Worm (Caenorhabditis elegans) whole organism, L4 larva: ENCODE results near the gene C16C8.5.

ENCODE experiments used
- D1046.2 ChIP-seq: fragments of 200-800 bp; sonication (Bioruptor generic); IDR thresholded peaks from 2 replicates; pipeline ENCODE4 v1.3.6; 2022; ENCODE audit warnings: missing genetic modification characterization, missing compliant biosample characterization
- F26F4.8 ChIP-seq: fragments of 200-800 bp; sonication (Bioruptor generic); conservative IDR thresholded peaks from 2 replicates; pipeline ENCODE4 v1.3.6; 2022; ENCODE audit warnings: missing genetic modification characterization, missing compliant biosample characterization
- F49E8.2 ChIP-seq: sonication (generic microtip); optimal IDR thresholded peaks from 2 replicates; lab custom pipeline; 2016; ENCODE audit warnings: missing compliant biosample characterization, mild to moderate bottlenecking, missing genetic modification characterization, borderline replicate concordance
- R02D3.7 ChIP-seq: fragments of 150-350 bp; sonication (generic microtip); optimal IDR thresholded peaks from 3 replicates; lab custom pipeline; 2014; ENCODE audit warnings: missing biosample characterization, missing genetic modification characterization
- Y105C5A.15 ChIP-seq: fragments of 200-800 bp; sonication (Bioruptor generic); IDR thresholded peaks from 2 replicates; pipeline ENCODE4 v1.3.6; 2022; ENCODE audit warnings: missing genetic modification characterization, missing compliant biosample characterization
- Y5F2A.4 ChIP-seq: fragments of 200-800 bp; sonication (Bioruptor generic); optimal IDR thresholded peaks from 2 replicates; lab custom pipeline; 2018; ENCODE audit warnings: mild to moderate bottlenecking, missing genetic modification characterization, missing compliant biosample characterization
- ZK546.5 ChIP-seq, 2 experiments: sonication (generic microtip); optimal IDR thresholded peaks; 2 replicates each; lab custom pipeline; 2017; ENCODE audit warnings: missing biosample characterization in 2 of 2, missing genetic modification characterization in 2 of 2
- aha-1 ChIP-seq: fragments of 150-350 bp; peaks from one replicate; lab custom pipeline; 2014; ENCODE audit warnings: missing biosample characterization, missing genetic modification characterization
- ceh-20 ChIP-seq: fragments of 200-800 bp; sonication (Bioruptor generic); IDR thresholded peaks from 2 replicates; pipeline ENCODE4 v1.3.6; 2022; ENCODE audit warnings: missing genetic modification reagents, missing genetic modification characterization, missing compliant biosample characterization
- ceh-28 ChIP-seq: fragments of 150-350 bp; optimal IDR thresholded peaks from 2 replicates; lab custom pipeline; 2014; ENCODE audit warnings: missing biosample characterization, missing genetic modification reagents, missing genetic modification characterization
- ceh-44 ChIP-seq: fragments of 200-800 bp; sonication (Bioruptor generic); IDR thresholded peaks from 2 replicates; pipeline ENCODE4 v1.3.6; 2022; ENCODE audit warnings: missing genetic modification reagents, missing genetic modification characterization, missing compliant biosample characterization
- ces-1 ChIP-seq: fragments of 150-350 bp; sonication (generic microtip); optimal IDR thresholded peaks from 4 replicates; lab custom pipeline; 2014; ENCODE audit warnings: missing biosample characterization, missing genetic modification reagents, missing genetic modification characterization
- cey-2 ChIP-seq: sonication (generic microtip); optimal IDR thresholded peaks from 3 replicates; lab custom pipeline; 2017; ENCODE audit warnings: missing genetic modification characterization, mild to moderate bottlenecking, missing compliant biosample characterization, antibody characterized with exemption, borderline replicate concordance; ENCODE audit not compliant: insufficient read depth
- daf-12 ChIP-seq: fragments of 150-350 bp; optimal IDR thresholded peaks from 2 replicates; lab custom pipeline; 2014; ENCODE audit warnings: missing biosample characterization, missing genetic modification reagents, missing genetic modification characterization
- daf-19 ChIP-seq: fragments of 200-800 bp; sonication (Bioruptor generic); conservative IDR thresholded peaks from 2 replicates; pipeline ENCODE4 v1.3.6; 2022; ENCODE audit warnings: missing genetic modification characterization, missing compliant biosample characterization
- daf-8 ChIP-seq: fragments of 200-800 bp; sonication (Bioruptor generic); IDR thresholded peaks from 2 replicates; pipeline ENCODE4 v1.3.6; 2022; ENCODE audit warnings: missing genetic modification characterization, missing compliant biosample characterization
- dmd-8 ChIP-seq: fragments of 200-800 bp; sonication (Bioruptor generic); IDR thresholded peaks from 2 replicates; pipeline ENCODE4 v1.3.6; 2022; ENCODE audit warnings: missing genetic modification characterization, missing compliant biosample characterization
- dmd-9 ChIP-seq: fragments of 200-800 bp; sonication (Bioruptor generic); IDR thresholded peaks from 2 replicates; pipeline ENCODE4 v1.3.6; 2022; ENCODE audit warnings: missing genetic modification reagents, missing genetic modification characterization, missing compliant biosample characterization
- dpl-1 ChIP-seq: fragments of 150-350 bp; optimal IDR thresholded peaks from 2 replicates; lab custom pipeline; 2014; ENCODE audit warnings: missing biosample characterization, missing genetic modification reagents, missing genetic modification characterization
- egl-27 ChIP-seq: sonication (generic microtip); optimal IDR thresholded peaks from 3 replicates; lab custom pipeline; 2017; ENCODE audit warnings: missing biosample characterization, missing genetic modification reagents, missing genetic modification characterization
- fos-1 ChIP-seq: fragments of 150-350 bp; optimal IDR thresholded peaks from 2 replicates; lab custom pipeline; 2014; ENCODE audit warnings: missing biosample characterization, missing genetic modification characterization
- gei-8 ChIP-seq: fragments of 200-800 bp; sonication (Bioruptor generic); optimal IDR thresholded peaks from 2 replicates; lab custom pipeline; 2018; ENCODE audit warnings: mild to moderate bottlenecking, missing genetic modification characterization, missing compliant biosample characterization
- hmg-1.1 ChIP-seq: fragments of 200-800 bp; sonication (Bioruptor generic); IDR thresholded peaks from 2 replicates; pipeline ENCODE4 v1.3.6; 2022; ENCODE audit warnings: missing genetic modification reagents, missing genetic modification characterization, missing compliant biosample characterization
- lim-7 ChIP-seq: fragments of 200-800 bp; sonication (Bioruptor generic); IDR thresholded peaks from 2 replicates; pipeline ENCODE4 v1.3.6; 2022; ENCODE audit warnings: missing genetic modification characterization, missing compliant biosample characterization
- lin-1 ChIP-seq: fragments of 200-800 bp; sonication (Bioruptor generic); IDR thresholded peaks from 2 replicates; pipeline ENCODE4 v1.3.6; 2022; ENCODE audit warnings: missing genetic modification reagents, missing genetic modification characterization, missing compliant biosample characterization
- lin-15B ChIP-seq: fragments of 150-350 bp; sonication (generic microtip); optimal IDR thresholded peaks from 3 replicates; lab custom pipeline; 2014; ENCODE audit warnings: missing biosample characterization, missing genetic modification characterization
- lin-38 ChIP-seq: fragments of 200-800 bp; sonication (Bioruptor generic); IDR thresholded peaks from 2 replicates; pipeline ENCODE4 v1.3.6; 2022; ENCODE audit warnings: missing genetic modification reagents, missing genetic modification characterization, missing compliant biosample characterization
- lin-39 ChIP-seq: fragments of 150-350 bp; optimal IDR thresholded peaks from 2 replicates; lab custom pipeline; 2014; ENCODE audit warnings: missing biosample characterization, missing genetic modification reagents, missing genetic modification characterization
- madf-5 ChIP-seq, 2 experiments: fragments of 200-800 bp; sonication (Bioruptor generic); IDR thresholded peaks; 2 replicates each; pipeline ENCODE4 v1.3.6; 2022; ENCODE audit warnings: missing compliant biosample characterization in 2 of 2, missing genetic modification characterization in 2 of 2
- mdl-1 ChIP-seq, 2 experiments: fragments of 150-350 bp in 1 of 2; sonication (generic microtip) in 1 of 2; optimal IDR thresholded peaks; 2 replicates each; lab custom pipeline; 2014 to 2017; ENCODE audit warnings: missing biosample characterization in 2 of 2, missing genetic modification characterization in 2 of 2
- mdt-29 ChIP-seq: fragments of 200-800 bp; sonication (Bioruptor generic); IDR thresholded peaks from 2 replicates; pipeline ENCODE4 v1.3.6; 2022; ENCODE audit warnings: missing genetic modification reagents, missing genetic modification characterization, missing compliant biosample characterization
- mep-1 ChIP-seq: fragments of 150-350 bp; sonication (generic microtip); optimal IDR thresholded peaks from 3 replicates; lab custom pipeline; 2014; ENCODE audit warnings: missing biosample characterization, missing genetic modification characterization
- mxl-2 ChIP-seq: fragments of 200-800 bp; sonication (Bioruptor generic); conservative IDR thresholded peaks from 2 replicates; pipeline ENCODE4 v1.3.6; 2022; ENCODE audit warnings: missing genetic modification reagents, missing genetic modification characterization, missing compliant biosample characterization
- nhr-10 ChIP-seq: fragments of 150-350 bp; optimal IDR thresholded peaks from 2 replicates; lab custom pipeline; 2014; ENCODE audit warnings: missing biosample characterization, missing genetic modification characterization
- nhr-25 ChIP-seq: sonication (generic microtip); optimal IDR thresholded peaks from 2 replicates; lab custom pipeline; 2017; ENCODE audit warnings: missing genetic modification characterization, mild to moderate bottlenecking, missing compliant biosample characterization, antibody characterized with exemption, moderate library complexity, borderline replicate concordance; ENCODE audit not compliant: insufficient read depth
- nhr-41 ChIP-seq: fragments of 200-800 bp; sonication (Bioruptor generic); IDR thresholded peaks from 2 replicates; pipeline ENCODE4 v1.3.6; 2022; ENCODE audit warnings: missing genetic modification reagents, missing genetic modification characterization, missing compliant biosample characterization
- nhr-42 ChIP-seq: fragments of 200-800 bp; sonication (Bioruptor generic); IDR thresholded peaks from 2 replicates; pipeline ENCODE4 v1.3.6; 2022; ENCODE audit warnings: missing genetic modification characterization, missing compliant biosample characterization
- nhr-6 ChIP-seq: fragments of 150-350 bp; optimal IDR thresholded peaks from 2 replicates; lab custom pipeline; 2014; ENCODE audit warnings: missing biosample characterization, missing genetic modification characterization
- nhr-76 ChIP-seq: fragments of 150-350 bp; optimal IDR thresholded peaks from 2 replicates; lab custom pipeline; 2014; ENCODE audit warnings: missing biosample characterization, missing genetic modification characterization
- pha-4 ChIP-seq, 2 experiments: fragments of 150-350 bp in 1 of 2; fragments of 200-800 bp in 1 of 2; sonication (Bioruptor generic) in 1 of 2; IDR thresholded peaks in 1 of 2; optimal IDR thresholded peaks in 1 of 2; 2 replicates each; pipeline versions ENCODE4 v1.3.6 to Lab custom; 2014 to 2022; ENCODE audit warnings: missing genetic modification characterization in 2 of 2, missing genetic modification reagents in 2 of 2, missing biosample characterization in 1 of 2, missing compliant biosample characterization in 1 of 2
- pqm-1 ChIP-seq: sonication (generic microtip); optimal IDR thresholded peaks from 2 replicates; lab custom pipeline; 2017; ENCODE audit warnings: missing biosample characterization, missing genetic modification characterization
- skn-1 ChIP-seq: fragments of 150-350 bp; optimal IDR thresholded peaks from 2 replicates; lab custom pipeline; 2014; ENCODE audit warnings: missing biosample characterization, missing genetic modification characterization
- snpc-1.2 ChIP-seq: fragments of 200-800 bp; sonication (Bioruptor generic); IDR thresholded peaks from 2 replicates; pipeline ENCODE4 v1.3.6; 2022; ENCODE audit warnings: missing genetic modification reagents, missing genetic modification characterization, missing compliant biosample characterization
- snpc-4 ChIP-seq: fragments of 150-350 bp; optimal IDR thresholded peaks from 2 replicates; lab custom pipeline; 2014; ENCODE audit warnings: missing biosample characterization, missing genetic modification characterization
- spr-1 ChIP-seq: sonication (generic microtip); optimal IDR thresholded peaks from 2 replicates; lab custom pipeline; 2016; ENCODE audit warnings: mild to moderate bottlenecking, missing genetic modification characterization, missing compliant biosample characterization
- tra-1 ChIP-seq: fragments of 200-800 bp; sonication (Bioruptor generic); IDR thresholded peaks from 2 replicates; pipeline ENCODE4 v1.3.6; 2022; ENCODE audit warnings: missing genetic modification reagents, missing genetic modification characterization, missing compliant biosample characterization
- unc-62 ChIP-seq, 3 experiments: fragments of 150-350 bp in 1 of 3; sonication (generic microtip); optimal IDR thresholded peaks in 2 of 3; peaks in 1 of 3; 1 replicate in 1 of 3; 2 replicates in 2 of 3; lab custom pipeline; 2014 to 2017; ENCODE audit warnings: missing biosample characterization in 3 of 3, missing genetic modification characterization in 3 of 3, missing genetic modification reagents in 3 of 3, missing genotype in 1 of 3
- zag-1 ChIP-seq: fragments of 150-350 bp; optimal IDR thresholded peaks from 2 replicates; lab custom pipeline; 2014; ENCODE audit warnings: missing biosample characterization, missing genetic modification characterization
- zip-11 ChIP-seq: fragments of 200-800 bp; sonication (Bioruptor generic); IDR thresholded peaks from 2 replicates; pipeline ENCODE4 v1.3.6; 2022; ENCODE audit warnings: missing genetic modification characterization, missing compliant biosample characterization
- ztf-7 ChIP-seq: fragments of 150-350 bp; optimal IDR thresholded peaks from 2 replicates; lab custom pipeline; 2014; ENCODE audit warnings: missing biosample characterization, missing genetic modification characterization

The C16C8.5 gene

DNA sequence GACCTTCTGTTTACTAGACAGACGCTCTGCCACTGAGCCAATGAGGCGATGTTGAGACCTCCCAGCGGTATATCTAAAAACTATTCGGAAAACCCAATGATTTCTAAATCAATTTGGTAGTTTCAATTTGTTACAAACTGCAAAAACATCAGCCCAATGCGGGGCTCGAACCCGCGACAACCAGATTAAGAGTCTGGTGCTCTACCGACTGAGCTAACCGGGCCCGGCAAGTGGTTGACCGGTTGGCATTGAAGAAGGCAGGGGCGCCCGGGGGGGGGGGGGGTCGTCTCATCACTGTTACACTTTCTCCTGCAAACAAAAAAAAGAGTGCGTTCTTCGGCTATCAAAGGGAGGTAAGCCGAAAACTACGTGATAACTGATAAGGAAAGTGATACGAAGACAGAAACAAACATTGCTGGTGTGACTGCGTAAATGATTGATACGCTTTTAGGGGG lies 5.9 kb downstream of the C16C8.5 start (continued):
- peak; percentile 58 to 81; a peak in 2 of 4 replicates for TF ChIP-seq madf-5 (GFP tag; IDR thresholded peaks at IDR 0.05; lab: Robert Waterston, UW)
- peak; percentile 71 for TF ChIP-seq aha-1
- TF ChIP-seq tra-1 (GFP tag; lab: Robert Waterston, UW) = peak; percentile 90
- TF ChIP-seq Y105C5A.15 (GFP tag; lab: Robert Waterston, UW) = peak; percentile 84; the same call in 1 of the 2 replicates
- TF ChIP-seq ceh-20 (GFP tag; lab: Robert Waterston, UW) = peak; percentile 59; the same call in 1 of the 2 replicates
- TF ChIP-seq spr-1 (tag; lab: Kevin White, UChicago) = peak; percentile 32
- TF ChIP-seq ces-1 (GFP tag; lab: Kevin White, UChicago) = no peak
- no peak for TF ChIP-seq mdl-1 (tag; optimal IDR thresholded peaks at IDR 0.05; lab: Kevin White, UChicago)
- TF ChIP-seq nhr-6 (tag; lab: Kevin White, UChicago) = no peak
- no peak for TF ChIP-seq nhr-42 (GFP tag; lab: Robert Waterston, UW)
- TF ChIP-seq lin-15B (tag; lab: Kevin White, UChicago) = no peak
- TF ChIP-seq F26F4.8 = peak; percentile 81
- peak; percentile 80; the same call in 1 of the 2 replicates for TF ChIP-seq snpc-1.2 (GFP tag; lab: Robert Waterston, UW)
- TF ChIP-seq zip-11 (GFP tag; lab: Robert Waterston, UW) = no peak
- 0 out of 2 replicates have a peak, but pooled peaks have one; percentile 65 for TF ChIP-seq lin-1 (GFP tag; lab: Robert Waterston, UW)
- TF ChIP-seq zag-1 (tag; lab: Kevin White, UChicago) = no peak
- no peak for TF ChIP-seq egl-27
- TF ChIP-seq ceh-28 = no peak
- TF ChIP-seq lim-7 = peak; percentile 72; the same call in 1 of the 2 replicates
- TF ChIP-seq skn-1 (tag; lab: Kevin White, UChicago) = no peak
- peak; percentile 54; the same call in 1 of the 2 replicates for TF ChIP-seq ceh-44
- TF ChIP-seq daf-19 = no peak; the same call in 1 of the 2 replicates
- no peak for TF ChIP-seq nhr-76 (tag; lab: Kevin White, UChicago)
- peak; percentile 56 for TF ChIP-seq mep-1
- TF ChIP-seq daf-8 (GFP tag; lab: Robert Waterston, UW) = no peak
- TF ChIP-seq ztf-7 (tag; lab: Kevin White, UChicago) = no peak
- TF ChIP-seq nhr-25 (tag; lab: Kevin White, UChicago) = no peak
- peak; percentile 77; the same call in 1 of the 2 replicates for TF ChIP-seq D1046.2 (GFP tag; lab: Robert Waterston, UW)
- no peak for TF ChIP-seq nhr-10 (tag; lab: Kevin White, UChicago)
- peak; percentile 91 for TF ChIP-seq gei-8 (GFP tag; lab: Kevin White, UChicago)
- peak; percentile 86 for TF ChIP-seq mdt-29 (GFP tag; lab: Robert Waterston, UW)
- TF ChIP-seq pqm-1 (tag; lab: Kevin White, UChicago) = peak; percentile 67
- peak; percentile 78 for TF ChIP-seq dmd-9 (GFP tag; lab: Robert Waterston, UW)
- TF ChIP-seq Y5F2A.4 = peak; percentile 59
- no peak for TF ChIP-seq fos-1
- no peak for TF ChIP-seq ZK546.5 (tag; optimal IDR thresholded peaks at IDR 0.05; lab: Kevin White, UChicago)
- TF ChIP-seq R02D3.7 (tag; lab: Kevin White, UChicago) = no peak
- no peak for TF ChIP-seq lin-39
- TF ChIP-seq dpl-1 = no peak
- peak; percentile 85 for TF ChIP-seq pha-4 (GFP tag; IDR thresholded peaks at IDR 0.05; lab: Robert Waterston, UW)
- TF ChIP-seq pha-4 (tag; optimal IDR thresholded peaks at IDR 0.05; lab: Kevin White, UChicago) = no peak
- TF ChIP-seq lin-38 (GFP tag; lab: Robert Waterston, UW) = peak; percentile 81
- TF ChIP-seq dmd-8 (GFP tag; lab: Robert Waterston, UW) = peak; percentile 91
- TF ChIP-seq hmg-1.1 = peak; percentile 75; the same call in 1 of the 2 replicates
- TF ChIP-seq snpc-4 = no peak
- TF ChIP-seq unc-62 (GFP tag; optimal IDR thresholded peaks at IDR 0.05 in 1 of 2; lab: Kevin White, UChicago) = no peak
- TF ChIP-seq unc-62 (tag; optimal IDR thresholded peaks at IDR 0.05; lab: Kevin White, UChicago) = no peak
- peak; percentile 8 for TF ChIP-seq F49E8.2 (tag; lab: Kevin White, UChicago)
- no peak for TF ChIP-seq daf-12 (tag; lab: Kevin White, UChicago)
- TF ChIP-seq nhr-41 = 0 out of 2 replicates have a peak, but pooled peaks have one; percentile 45
- TF ChIP-seq cey-2 = no peak
- no peak for TF ChIP-seq mxl-2
